Worm (Caenorhabditis elegans): ENCODE measurements around the gene mrpl-11.

The mrpl-11 gene

DNA sequence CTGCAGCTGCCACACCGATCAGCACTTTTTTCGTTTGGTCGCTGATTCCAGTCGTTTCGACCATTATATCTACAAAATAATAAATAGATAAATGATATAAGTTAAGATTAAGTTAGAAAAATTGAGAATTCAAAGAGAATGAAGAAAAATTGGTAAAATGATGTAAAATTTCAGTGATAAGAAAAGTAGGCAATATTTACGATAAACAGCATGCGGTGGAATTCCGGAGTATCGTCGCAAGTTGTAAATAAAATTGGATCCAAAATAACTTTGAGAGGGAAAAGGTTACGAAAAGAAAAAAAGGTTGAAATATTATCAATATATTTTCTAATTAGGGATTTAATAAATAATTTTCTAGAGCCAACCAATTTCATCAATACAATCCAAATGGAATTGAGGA is 37.2 kb downstream of the mrpl-11 start, which contains the start of gene tomm-70:
TSS of gene tomm-70 (minus strand) at position 69 of the 400 bp plus-strand sequence.
- TF ChIP-seq him-1 (tag; optimal IDR thresholded peaks at IDR 0.05) (no peak), W03F9.2 (tag; optimal IDR thresholded peaks at IDR 0.05) (no peak), dao-5 (tag; optimal IDR thresholded peaks at IDR 0.05) (no peak)

DNA sequence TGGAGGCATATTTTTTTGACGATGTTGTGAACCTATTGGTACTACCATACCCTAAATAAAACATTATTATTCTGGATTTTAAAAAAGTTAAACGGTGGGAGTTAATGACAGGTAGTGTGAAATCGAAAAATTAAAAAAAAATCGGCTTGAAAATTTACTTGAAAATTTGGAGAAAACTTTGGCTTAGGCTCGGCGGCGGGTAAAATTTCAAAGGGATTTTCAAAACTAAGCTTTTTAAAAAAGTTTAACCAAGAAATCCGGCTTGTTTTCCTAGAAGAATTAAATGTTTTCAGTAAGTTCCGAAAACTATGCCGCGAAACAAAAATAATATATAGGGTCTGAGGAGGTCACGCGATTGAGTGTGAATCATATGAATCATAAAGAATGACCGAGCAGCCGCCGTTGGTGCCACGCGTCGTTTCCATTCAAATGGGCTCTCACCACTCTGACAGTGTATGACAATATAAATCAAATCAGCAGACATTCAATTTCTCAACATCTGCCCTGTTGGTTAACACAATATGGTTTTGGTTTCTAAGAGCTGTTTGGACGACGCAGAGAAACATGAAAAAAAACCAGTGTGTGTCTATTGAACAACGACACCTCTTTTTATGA is 43.7 kb downstream of the mrpl-11 start, which contains the start of gene aak-1:
TSS of gene aak-1 (minus strand) at position 51 of the 615 bp plus-strand sequence.
- TF ChIP-seq him-1 (tag; optimal IDR thresholded peaks at IDR 0.05) (no peak), W03F9.2 (tag; optimal IDR thresholded peaks at IDR 0.05) (no peak), dao-5 (tag; optimal IDR thresholded peaks at IDR 0.05) (no peak)

ce11 chrIII:8762016-8762415 is 44.6 kb downstream of the mrpl-11 start:
- TF ChIP-seq dao-5 (tag; optimal IDR thresholded peaks at IDR 0.05) (no peak), him-1 (tag; optimal IDR thresholded peaks at IDR 0.05) (no peak), W03F9.2 (tag; optimal IDR thresholded peaks at IDR 0.05) (no peak)

DNA sequence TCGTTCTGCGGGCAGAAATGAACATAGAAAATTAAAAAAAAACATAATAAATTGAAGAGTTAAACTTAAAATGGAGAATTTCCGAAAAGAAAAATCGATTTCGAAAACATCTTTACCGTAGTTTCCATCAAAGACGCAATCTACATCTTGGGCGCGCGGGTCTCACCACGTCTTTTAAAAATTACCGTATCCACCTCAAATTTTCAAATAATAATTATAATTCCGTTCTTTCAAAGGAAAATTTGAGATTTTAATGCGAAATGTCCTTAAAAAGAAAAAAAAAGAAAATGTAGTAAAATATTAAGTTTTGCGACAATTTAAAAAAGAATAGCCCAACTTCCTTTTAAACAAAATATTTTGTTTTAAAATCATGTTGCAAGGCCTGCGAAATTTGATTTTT is 45.7 kb downstream of the mrpl-11 start:
- TF ChIP-seq dao-5 (tag; optimal IDR thresholded peaks at IDR 0.05) (no peak), him-1 (tag; optimal IDR thresholded peaks at IDR 0.05) (no peak), W03F9.2 (tag; optimal IDR thresholded peaks at IDR 0.05) (no peak)

- TF ChIP-seq dao-5 (tag; optimal IDR thresholded peaks at IDR 0.05) = no peak
- no peak for TF ChIP-seq W03F9.2 (tag; optimal IDR thresholded peaks at IDR 0.05)
- TF ChIP-seq him-1 (tag; optimal IDR thresholded peaks at IDR 0.05) = no peak
These were observed 47.6 kb downstream of the mrpl-11 start for ce11 chrIII:8765030-8765429.

- no peak for TF ChIP-seq dao-5 (tag; optimal IDR thresholded peaks at IDR 0.05)
- TF ChIP-seq him-1 (tag; optimal IDR thresholded peaks at IDR 0.05) = no peak
- no peak for TF ChIP-seq W03F9.2 (tag; optimal IDR thresholded peaks at IDR 0.05)
These were observed 49.0 kb downstream of the mrpl-11 start for ce11 chrIII:8766467-8766866.

DNA sequence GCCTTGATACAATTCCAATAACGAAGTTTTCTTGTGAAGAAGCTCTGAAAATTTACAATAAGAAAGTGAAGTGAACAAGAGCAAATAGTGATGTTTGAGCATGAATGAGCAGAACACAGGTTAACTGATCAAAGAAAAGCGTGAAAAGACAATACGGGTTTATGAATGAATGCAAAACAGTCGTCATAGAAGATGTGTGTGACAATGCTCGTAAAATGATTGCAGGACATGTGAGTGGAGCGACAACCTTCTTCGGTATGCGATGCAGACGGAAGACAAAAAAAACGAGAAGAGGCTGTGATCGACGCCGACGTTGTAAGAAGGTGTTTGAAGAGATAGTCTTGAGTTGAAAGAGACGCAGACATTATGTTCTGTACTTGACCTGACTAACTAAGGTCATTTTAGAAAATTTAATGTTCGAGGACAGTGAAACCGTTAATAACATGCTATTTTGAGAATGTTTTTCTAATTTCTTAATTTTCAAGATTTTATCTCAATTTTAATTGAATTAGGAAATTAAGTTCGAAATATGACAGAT is 49.9 kb downstream of the mrpl-11 start, which contains the start of gene mig-22:
TSS of gene mig-22 (minus strand) at position 51 of the 538 bp plus-strand sequence.
- TF ChIP-seq W03F9.2 (tag; optimal IDR thresholded peaks at IDR 0.05) = no peak
- TF ChIP-seq him-1 (tag; optimal IDR thresholded peaks at IDR 0.05) = no peak
- no peak for TF ChIP-seq dao-5 (tag; optimal IDR thresholded peaks at IDR 0.05)

DNA sequence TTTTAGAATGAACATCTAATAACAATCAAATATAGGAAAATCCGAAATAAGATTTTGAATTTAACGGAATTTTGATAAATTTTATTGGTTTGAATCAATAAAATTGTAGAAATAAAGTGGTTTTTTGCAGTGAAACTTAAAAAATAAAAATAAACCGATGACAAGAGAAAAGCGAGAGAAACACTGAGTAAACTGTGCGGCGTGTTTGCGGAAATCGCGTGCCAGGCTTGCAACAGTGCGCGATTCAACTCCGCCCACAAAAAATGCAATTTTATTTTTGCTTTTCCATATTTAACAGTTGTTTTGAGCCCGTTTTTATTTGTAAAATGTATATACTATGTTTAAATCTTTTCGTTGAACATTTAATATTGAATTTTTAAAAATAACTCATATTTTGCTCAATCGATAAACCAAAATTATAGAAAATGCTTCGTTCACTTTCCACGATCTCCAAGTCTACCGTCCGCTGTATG is 50.5 kb downstream of the mrpl-11 start, which contains the start of gene mtss-1:
TSS of gene mtss-1 (plus strand) at position 423 of the 473 bp plus-strand sequence.
- TF ChIP-seq dao-5 (tag; optimal IDR thresholded peaks at IDR 0.05) (peak; percentile 23), W03F9.2 (tag; optimal IDR thresholded peaks at IDR 0.05) (peak; percentile 78), him-1 (tag; optimal IDR thresholded peaks at IDR 0.05) (peak; percentile 53)

Measured in whole organism, L4/young adult.